Fruit fly (Drosophila melanogaster) whole organism, embryonic: ENCODE measurements around the gene CG5500.
A peak's percentile ranks its signal among the peaks of the same experiment; 100 is the strongest.

Experiments used
- BEAF-32 ChIP-seq: fragments of 200-800 bp; sonication (Bioruptor generic); optimal IDR thresholded peaks from 3 replicates; lab custom pipeline; 2017; ENCODE audit warnings: missing biosample characterization, missing genetic modification characterization, mild to moderate bottlenecking, moderate library complexity, missing genetic modification reagents
- CG12942 ChIP-seq: fragments of 200-800 bp; sonication (Bioruptor generic); optimal IDR thresholded peaks from 3 replicates; lab custom pipeline; 2016; ENCODE audit warnings: missing biosample characterization, missing genetic modification characterization
- CG13287 ChIP-seq: fragments of 200-800 bp; sonication (Bioruptor generic); IDR thresholded peaks from 2 replicates; pipeline ENCODE4 v1.3.6; 2022; ENCODE audit warnings: missing biosample characterization, missing genetic modification characterization; ENCODE audit not compliant: partially characterized antibody
- CG15514 ChIP-seq: fragments of 200-800 bp; sonication (Bioruptor generic); optimal IDR thresholded peaks from 3 replicates; lab custom pipeline; 2017; ENCODE audit warnings: missing biosample characterization, missing genetic modification characterization, mild to moderate bottlenecking, moderate library complexity, missing genetic modification reagents
- CG15696 ChIP-seq: fragments of 200-800 bp; sonication (Bioruptor generic); optimal IDR thresholded peaks from 2 replicates; lab custom pipeline; 2019; ENCODE audit warnings: missing biosample characterization, mild to moderate bottlenecking, missing genetic modification characterization, moderate library complexity
- CG17361 ChIP-seq: fragments of 200-800 bp; sonication (Bioruptor generic); IDR thresholded peaks from 3 replicates; pipeline ENCODE4 v1.3.6; 2022; ENCODE audit warnings: missing biosample characterization, missing genetic modification characterization
- CG17829 ChIP-seq: fragments of 200-800 bp; optimal IDR thresholded peaks from 2 replicates; lab custom pipeline; 2019; ENCODE audit warnings: missing biosample characterization, mild to moderate bottlenecking, missing genetic modification characterization, moderate library complexity
- CG2712 ChIP-seq: fragments of 200-800 bp; optimal IDR thresholded peaks from 3 replicates; lab custom pipeline; 2019; ENCODE audit warnings: missing biosample characterization, mild to moderate bottlenecking, missing genetic modification characterization, moderate library complexity
- CG30020 ChIP-seq: fragments of 200-800 bp; optimal IDR thresholded peaks from 2 replicates; lab custom pipeline; 2019; ENCODE audit warnings: missing biosample characterization, mild to moderate bottlenecking, missing genetic modification characterization, moderate library complexity
- CG31365 ChIP-seq: fragments of 200-800 bp; sonication (Bioruptor generic); optimal IDR thresholded peaks from 2 replicates; lab custom pipeline; 2018; ENCODE audit warnings: missing biosample characterization, mild to moderate bottlenecking, missing genetic modification characterization
- CG32532 ChIP-seq: fragments of 200-800 bp; sonication (Bioruptor generic); IDR thresholded peaks from 2 replicates; pipeline ENCODE4 v1.3.6; 2022; ENCODE audit warnings: missing biosample characterization, missing genetic modification characterization
- CG6791 ChIP-seq: fragments of 200-800 bp; sonication (Bioruptor generic); IDR thresholded peaks from 3 replicates; pipeline ENCODE4 v1.3.6; 2022; ENCODE audit warnings: missing biosample characterization, missing genetic modification characterization; ENCODE audit not compliant: partially characterized antibody
- CG9797 ChIP-seq: fragments of 200-800 bp; sonication (Bioruptor generic); optimal IDR thresholded peaks from 3 replicates; lab custom pipeline; 2018; ENCODE audit warnings: missing biosample characterization, mild to moderate bottlenecking, missing genetic modification characterization
- Camta ChIP-seq: fragments of 200-800 bp; sonication (Bioruptor generic); optimal IDR thresholded peaks from 2 replicates; lab custom pipeline; 2016; ENCODE audit warnings: missing biosample characterization, missing genetic modification characterization
- E2f2 ChIP-seq: fragments of 200-800 bp; sonication (Bioruptor generic); IDR thresholded peaks from 2 replicates; pipeline ENCODE4 v1.3.6; 2022; ENCODE audit warnings: missing biosample characterization, missing genetic modification characterization
- Ets97D ChIP-seq: fragments of 200-800 bp; sonication (Bioruptor generic); optimal IDR thresholded peaks from 3 replicates; lab custom pipeline; 2016; ENCODE audit warnings: missing biosample characterization, missing genetic modification characterization
- HmgZ ChIP-seq: fragments of 200-800 bp; sonication (Bioruptor generic); optimal IDR thresholded peaks from 2 replicates; lab custom pipeline; 2018; ENCODE audit warnings: missing biosample characterization, mild to moderate bottlenecking, missing genetic modification characterization
- MBD-R2 ChIP-seq: fragments of 200-800 bp; sonication (Bioruptor generic); IDR thresholded peaks from 2 replicates; pipeline ENCODE4 v1.3.6; 2022; ENCODE audit warnings: missing biosample characterization, missing genetic modification characterization
- Med ChIP-seq: fragments of 200-800 bp; sonication (Bioruptor generic); peaks from one replicate; lab custom pipeline; 2016; ENCODE audit warnings: missing biosample characterization, missing genetic modification characterization, mild to moderate bottlenecking, inconsistent platforms, moderate library complexity
- Myb ChIP-seq: fragments of 200-800 bp; sonication (Bioruptor generic); optimal IDR thresholded peaks from 2 replicates; lab custom pipeline; 2016; ENCODE audit warnings: missing biosample characterization, missing genetic modification characterization
- Ptx1 ChIP-seq: fragments of 200-800 bp; sonication (Bioruptor generic); IDR thresholded peaks from 2 replicates; pipeline ENCODE4 v1.3.6; 2022; ENCODE audit warnings: missing biosample characterization, missing genetic modification characterization
- Scr ChIP-seq: fragments of 200-800 bp; sonication (Bioruptor generic); IDR thresholded peaks from 2 replicates; pipeline ENCODE4 v1.3.6; 2022; ENCODE audit warnings: missing biosample characterization, missing genetic modification characterization; ENCODE audit not compliant: partially characterized antibody
- Sin3A ChIP-seq: fragments of >200 bp; optimal IDR thresholded peaks from 2 replicates; lab custom pipeline; 2018
- Six4 ChIP-seq: fragments of 200-800 bp; sonication (Bioruptor generic); optimal IDR thresholded peaks from 2 replicates; lab custom pipeline; 2016; ENCODE audit warnings: missing biosample characterization, missing genetic modification characterization
- Trl ChIP-seq, 3 experiments: fragments of >200 bp in 2 of 3; fragments of 200-800 bp in 1 of 3; sonication (Bioruptor generic) in 1 of 3; optimal IDR thresholded peaks; 2 replicates in 1 of 3; 3 replicates in 2 of 3; lab custom pipeline; 2016 to 2017; ENCODE audit warnings: missing biosample characterization in 1 of 3, missing genetic modification characterization in 1 of 3
- Vsx1 ChIP-seq: fragments of 200-800 bp; sonication (Bioruptor generic); optimal IDR thresholded peaks from 2 replicates; lab custom pipeline; 2017; ENCODE audit warnings: missing biosample characterization, mild to moderate bottlenecking, missing genetic modification characterization, missing genetic modification reagents
- ap ChIP-seq: fragments of 200-800 bp; sonication (Bioruptor generic); IDR thresholded peaks from 2 replicates; pipeline ENCODE4 v1.3.6; 2022; ENCODE audit warnings: missing biosample characterization, missing genetic modification characterization
- gfzf ChIP-seq: fragments of 200-800 bp; sonication (Bioruptor generic); optimal IDR thresholded peaks from 2 replicates; lab custom pipeline; 2016; ENCODE audit warnings: missing biosample characterization, mild to moderate bottlenecking, missing genetic modification characterization, moderate library complexity
- hth ChIP-seq: fragments of >200 bp; optimal IDR thresholded peaks from 2 replicates; lab custom pipeline; 2017; ENCODE audit warnings: inconsistent platforms
- insv ChIP-seq, 2 experiments: fragments of 200-800 bp; sonication (Bioruptor generic); optimal IDR thresholded peaks; 3 replicates each; lab custom pipeline; 2016 to 2018; ENCODE audit warnings: missing biosample characterization in 2 of 2, missing genetic modification characterization in 2 of 2
- maf-S ChIP-seq: fragments of 200-800 bp; sonication (Bioruptor generic); optimal IDR thresholded peaks from 2 replicates; lab custom pipeline; 2016; ENCODE audit warnings: missing biosample characterization, missing genetic modification characterization
- nmo ChIP-seq: fragments of 200-800 bp; sonication (Bioruptor generic); optimal IDR thresholded peaks from 2 replicates; lab custom pipeline; 2018; ENCODE audit warnings: missing biosample characterization, mild to moderate bottlenecking, missing genetic modification characterization, moderate library complexity
- onecut ChIP-seq: fragments of 200-800 bp; sonication (Bioruptor generic); IDR thresholded peaks from 2 replicates; pipeline ENCODE4 v1.3.6; 2022; ENCODE audit warnings: missing biosample characterization, missing genetic modification characterization
- phol ChIP-seq: fragments of 200-800 bp; sonication (Bioruptor generic); optimal IDR thresholded peaks from 3 replicates; lab custom pipeline; 2018; ENCODE audit warnings: missing biosample characterization, mild to moderate bottlenecking, missing genetic modification characterization, moderate library complexity
- pzg ChIP-seq: fragments of 200-800 bp; sonication (Bioruptor generic); optimal IDR thresholded peaks from 3 replicates; lab custom pipeline; 2018; ENCODE audit warnings: missing biosample characterization, mild to moderate bottlenecking, missing genetic modification characterization, moderate library complexity
- ranshi ChIP-seq: fragments of 200-800 bp; sonication (Bioruptor generic); IDR thresholded peaks from 2 replicates; pipeline ENCODE4 v1.3.6; 2022; ENCODE audit warnings: missing biosample characterization, missing genetic modification characterization
- scrt ChIP-seq: fragments of 200-800 bp; sonication (Bioruptor generic); optimal IDR thresholded peaks from 2 replicates; lab custom pipeline; 2018; ENCODE audit warnings: missing biosample characterization, mild to moderate bottlenecking, missing genetic modification characterization, moderate library complexity
- tna ChIP-seq: fragments of 200-800 bp; sonication (Bioruptor generic); IDR thresholded peaks from 2 replicates; pipeline ENCODE4 v1.3.6; 2022; ENCODE audit warnings: missing biosample characterization, missing genetic modification characterization; ENCODE audit not compliant: partially characterized antibody
- trem ChIP-seq: fragments of 200-800 bp; optimal IDR thresholded peaks from 3 replicates; lab custom pipeline; 2019; ENCODE audit warnings: missing biosample characterization, mild to moderate bottlenecking, missing genetic modification characterization, moderate library complexity
- unpg ChIP-seq: fragments of 200-800 bp; sonication (Bioruptor generic); optimal IDR thresholded peaks from 3 replicates; lab custom pipeline; 2018; ENCODE audit warnings: missing biosample characterization, mild to moderate bottlenecking, missing genetic modification characterization, moderate library complexity
- yki ChIP-seq: fragments of >200 bp; optimal IDR thresholded peaks from 3 replicates; lab custom pipeline; 2018

CG5500 gene

DNA sequence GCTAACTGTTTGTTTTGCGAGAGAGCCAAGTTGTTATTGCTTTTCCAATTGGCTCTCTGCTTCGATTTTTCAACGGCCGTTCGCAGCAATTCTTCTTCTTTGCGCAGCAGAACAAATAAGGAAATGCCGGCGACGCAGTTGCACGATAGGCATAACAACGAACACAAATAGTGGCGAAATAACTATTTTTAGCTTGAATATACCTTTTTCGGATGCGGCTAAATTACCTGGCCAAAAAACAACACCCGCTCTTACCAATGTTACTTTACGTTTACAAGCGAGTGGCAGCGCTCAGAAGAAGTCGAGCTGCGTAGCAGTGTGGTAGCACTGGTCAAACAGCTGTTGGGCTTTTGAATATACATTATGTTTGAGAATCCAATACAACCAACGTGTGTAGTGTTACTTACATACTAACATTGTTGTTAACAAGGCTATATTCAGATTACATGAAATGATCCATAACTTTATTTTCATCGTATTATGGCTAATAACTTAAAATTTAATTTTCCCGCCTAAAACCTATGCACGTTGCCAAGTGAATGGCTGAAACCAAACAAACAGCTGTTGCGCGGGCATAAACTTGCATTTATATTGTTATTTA, 13.5 kb upstream of the CG5500 start, which contains the start of the genes Lerp and IntS12 (continued):
- TF ChIP-seq Ptx1 (GFP tag; lab: Robert Waterston, UW), result no peak
- TF ChIP-seq ranshi (GFP tag; lab: Robert Waterston, UW), result 0 out of 2 replicates have a peak, but pooled peaks have one; percentile 10
- peak; percentile 62 for TF ChIP-seq Ets97D (GFP tag; lab: Kevin White, UChicago)
- no peak for TF ChIP-seq CG31365 (tag; lab: Kevin White, UChicago)
- peak; percentile 37; the same call in 1 of the 2 replicates for TF ChIP-seq CG13287 (GFP tag; lab: Robert Waterston, UW)
- peak; percentile 90 for TF ChIP-seq MBD-R2 (GFP tag; lab: Robert Waterston, UW)
- TF ChIP-seq Vsx1 (GFP tag; lab: Kevin White, UChicago), result peak; percentile 15
- no peak for TF ChIP-seq CG12942
- TF ChIP-seq CG15696 (tag; lab: Kevin White, UChicago), result no peak
- no peak for TF ChIP-seq tna (GFP tag; lab: Robert Waterston, UW)
- TF ChIP-seq CG9797 (GFP tag; lab: Kevin White, UChicago), result no peak
- peak; percentile 19; the same call in 1 of the 2 replicates for TF ChIP-seq Scr (GFP tag; lab: Robert Waterston, UW)
- peak; percentile 34 for TF ChIP-seq gfzf (GFP tag; lab: Kevin White, UChicago)
- peak; percentile 63 for TF ChIP-seq Med (GFP tag; lab: Kevin White, UChicago)
- peak; percentile 26 for TF ChIP-seq phol (tag; lab: Kevin White, UChicago)
- no peak for TF ChIP-seq hth (lab: Kevin White, UChicago)
- TF ChIP-seq E2f2 (GFP tag; lab: Robert Waterston, UW), result peak; percentile 88
- peak; percentile 28 for TF ChIP-seq Camta (GFP tag; lab: Kevin White, UChicago)
- TF ChIP-seq CG30020 (tag; lab: Kevin White, UChicago), result no peak
- 0 out of 3 replicates have a peak, but pooled peaks have one; percentile 15 for TF ChIP-seq CG17361 (GFP tag; lab: Robert Waterston, UW)
- TF ChIP-seq CG32532, result no peak
- no peak for TF ChIP-seq maf-S (GFP tag; lab: Kevin White, UChicago)
- TF ChIP-seq onecut (GFP tag; lab: Robert Waterston, UW), result peak; percentile 98
- peak in 1 of 2 experiments; percentile 56 for TF ChIP-seq Trl (optimal IDR thresholded peaks at IDR 0.05; lab: Kevin White, UChicago)
- no peak for TF ChIP-seq Trl (GFP tag; optimal IDR thresholded peaks at IDR 0.05; lab: Kevin White, UChicago)
- TF ChIP-seq Myb (GFP tag; lab: Kevin White, UChicago), result peak; percentile 79
- peak; percentile 26 for TF ChIP-seq CG17829 (tag; lab: Kevin White, UChicago)
- peak; percentile 81 for TF ChIP-seq Sin3A (lab: Kevin White, UChicago)
- peak; percentile 21 for TF ChIP-seq yki (lab: Kevin White, UChicago)
- TF ChIP-seq nmo, result peak; percentile 36
- peak; percentile 17 for TF ChIP-seq CG2712 (tag; lab: Kevin White, UChicago)
- peak; percentile 15 for TF ChIP-seq CG15514
- no peak for TF ChIP-seq ap
- peak; percentile 26 for TF ChIP-seq HmgZ (tag; lab: Kevin White, UChicago)
- TF ChIP-seq CG6791 (GFP tag; lab: Robert Waterston, UW), result 0 out of 3 replicates have a peak, but pooled peaks have one; percentile 17
- no peak for TF ChIP-seq Six4 (GFP tag; lab: Kevin White, UChicago)
- peak; percentile 92 for TF ChIP-seq trem (tag; lab: Kevin White, UChicago)
- TF ChIP-seq insv (GFP tag; optimal IDR thresholded peaks at IDR 0.05; lab: Kevin White, UChicago), result peak in 1 of 2 experiments; percentile 46
- peak; percentile 63 for TF ChIP-seq pzg (GFP tag; lab: Kevin White, UChicago)
- peak; percentile 28 for TF ChIP-seq BEAF-32 (GFP tag; lab: Kevin White, UChicago)
- TF ChIP-seq scrt (GFP tag; lab: Kevin White, UChicago), result peak; percentile 65
- TF ChIP-seq unpg, result no peak
